Worm (Caenorhabditis elegans): Measurements from ENCODE around the gene C28A5.2.

The C28A5.2 gene

ce11 chrIII:4426711-4427218, 12.6 kb downstream of the C28A5.2 start (continued):
- TF ChIP-seq snpc-1.1 (tag; optimal IDR thresholded peaks at IDR 0.05; ENCODE audit: insufficient read depth), result peak; percentile 85
- TF ChIP-seq mcd-1 (GFP tag; IDR thresholded peaks at IDR 0.05), result peak; percentile 69
- peak; percentile 30 for TF ChIP-seq T07F8.4 (tag; optimal IDR thresholded peaks at IDR 0.05)
- peak; percentile 23 for TF ChIP-seq ztf-18 (tag; optimal IDR thresholded peaks at IDR 0.05)
- TF ChIP-seq cebp-2 (GFP tag; IDR thresholded peaks at IDR 0.05), result peak; percentile 82; the same call in 1 of the 2 replicates
- peak; percentile 2 for TF ChIP-seq athp-1 (tag; optimal IDR thresholded peaks at IDR 0.05)

ce11 chrIII:4419117-4419978, 20.0 kb downstream of the C28A5.2 start, which contains the start of the genes R07E5.7 and cku-80:
R07E5.7 (minus strand) TSS chrIII:4419167.
cku-80 (plus strand) TSS chrIII:4419848.
- TF ChIP-seq xnd-1 (tag; optimal IDR thresholded peaks at IDR 0.05) (no peak), dpl-1 (GFP tag; optimal IDR thresholded peaks at IDR 0.05) (peak; percentile 72), cebp-1 (GFP tag; IDR thresholded peaks at IDR 0.05) (peak; percentile 71), cebp-1 (tag; optimal IDR thresholded peaks at IDR 0.05) (peak; percentile 94), gei-17 (GFP tag; optimal IDR thresholded peaks at IDR 0.05) (no peak), snpc-3.4 (tag; optimal IDR thresholded peaks at IDR 0.05) (peak; percentile 60), tbp1 (GFP tag; optimal IDR thresholded peaks at IDR 0.05) (peak; percentile 43), lin-35 (GFP tag; optimal IDR thresholded peaks at IDR 0.05) (peak in 1 of 3 experiments; percentile 62), snpc-4 (GFP tag; optimal IDR thresholded peaks at IDR 0.05) (no peak), snpc-4 (tag; optimal IDR thresholded peaks at IDR 0.05) (peak; percentile 4 to 77 (median 53)), madf-6 (GFP tag; IDR thresholded peaks at IDR 0.05) (peak; percentile 62; the same call in 1 of the 2 replicates), lin-40 (tag; optimal IDR thresholded peaks at IDR 0.05) (peak; percentile 28), madf-8 (GFP tag; conservative IDR thresholded peaks at IDR 0.05) (peak; percentile 23; the same call in 1 of the 2 replicates), snpc-1.1 (tag; optimal IDR thresholded peaks at IDR 0.05; ENCODE audit: insufficient read depth) (peak; percentile 33), F33H1.4 (GFP tag; IDR thresholded peaks at IDR 0.05) (peak; percentile 45), pbrm-1 (GFP tag; IDR thresholded peaks at IDR 0.05) (peak; percentile 46; the same call in 1 of the 2 replicates), ekl-4 (GFP tag; IDR thresholded peaks at IDR 0.05) (peak; percentile 11; the same call in 1 of the 2 replicates), lin-54 (GFP tag; optimal IDR thresholded peaks at IDR 0.05) (peak; percentile 79), lsl-1 (GFP tag; optimal IDR thresholded peaks at IDR 0.05) (peak; percentile 45), nhr-120 (GFP tag; IDR thresholded peaks at IDR 0.05) (no peak), hmg-1.2 (GFP tag; IDR thresholded peaks at IDR 0.05) (peak; percentile 39), hlh-26 (GFP tag; conservative IDR thresholded peaks at IDR 0.05) (no peak), F23B12.7 (tag; optimal IDR thresholded peaks at IDR 0.05; ENCODE audit: insufficient read depth) (peak; percentile 70), K12H6.12 (tag; optimal IDR thresholded peaks at IDR 0.05) (peak; percentile 33), ZK185.1 (tag; optimal IDR thresholded peaks at IDR 0.05; ENCODE audit: poor library complexity, severe bottlenecking) (peak; percentile 0), lir-1 (GFP tag; conservative IDR thresholded peaks at IDR 0.05) (no peak), tlf-1 (GFP tag; optimal IDR thresholded peaks at IDR 0.05) (peak; percentile 27), let-607 (tag; optimal IDR thresholded peaks at IDR 0.05) (peak in 1 of 2 experiments; percentile 6), Y79H2A.3 (GFP tag; conservative IDR thresholded peaks at IDR 0.05) (no peak), F57A8.1 (GFP tag; optimal IDR thresholded peaks at IDR 0.05) (no peak), efl-1 (GFP tag; optimal IDR thresholded peaks at IDR 0.05) (peak; percentile 69), mcd-1 (GFP tag; IDR thresholded peaks at IDR 0.05) (peak; percentile 59), attf-5 (GFP tag; optimal IDR thresholded peaks at IDR 0.05) (peak; percentile 79), ceh-27 (GFP tag; optimal IDR thresholded peaks at IDR 0.05) (peak; percentile 23)
